Worm (Caenorhabditis elegans) whole organism, L4 larva: ENCODE data around the gene clec-21.

Experiments
- F10B5.3 ChIP-seq: sonication (generic microtip); optimal IDR thresholded peaks from 2 replicates; lab custom pipeline; 2016; ENCODE audit warnings: mild to moderate bottlenecking, missing genetic modification characterization, missing compliant biosample characterization
- F49E8.2 ChIP-seq: sonication (generic microtip); optimal IDR thresholded peaks from 2 replicates; lab custom pipeline; 2016; ENCODE audit warnings: missing compliant biosample characterization, mild to moderate bottlenecking, missing genetic modification characterization, borderline replicate concordance
- R02D3.7 ChIP-seq: fragments of 150-350 bp; sonication (generic microtip); optimal IDR thresholded peaks from 3 replicates; lab custom pipeline; 2014; ENCODE audit warnings: missing biosample characterization, missing genetic modification characterization
- T20F7.1 ChIP-seq: fragments of 200-800 bp; sonication (Bioruptor generic); optimal IDR thresholded peaks from 2 replicates; lab custom pipeline; 2018; ENCODE audit warnings: mild to moderate bottlenecking, missing genetic modification characterization, missing compliant biosample characterization
- Y48G9A.11 ChIP-seq: fragments of 200-800 bp; sonication (Bioruptor generic); IDR thresholded peaks from 2 replicates; pipeline ENCODE4 v1.3.6; 2022; ENCODE audit warnings: missing genetic modification reagents, missing genetic modification characterization, missing compliant biosample characterization
- Y5F2A.4 ChIP-seq: fragments of 200-800 bp; sonication (Bioruptor generic); optimal IDR thresholded peaks from 2 replicates; lab custom pipeline; 2018; ENCODE audit warnings: mild to moderate bottlenecking, missing genetic modification characterization, missing compliant biosample characterization
- ama-1 ChIP-seq: fragments of 150-350 bp; optimal IDR thresholded peaks from 2 replicates; lab custom pipeline; 2014; ENCODE audit warnings: inconsistent platforms, mixed read lengths
- attf-4 ChIP-seq: sonication (generic microtip); optimal IDR thresholded peaks from 3 replicates; lab custom pipeline; 2017; ENCODE audit warnings: missing biosample characterization, missing genetic modification characterization
- ceh-28 ChIP-seq: fragments of 150-350 bp; optimal IDR thresholded peaks from 2 replicates; lab custom pipeline; 2014; ENCODE audit warnings: missing biosample characterization, missing genetic modification reagents, missing genetic modification characterization
- ceh-32 ChIP-seq: sonication (generic microtip); optimal IDR thresholded peaks from 2 replicates; lab custom pipeline; 2016; ENCODE audit warnings: mild to moderate bottlenecking, missing genetic modification characterization, missing compliant biosample characterization; ENCODE audit not compliant: poor library complexity
- daf-16 ChIP-seq, 3 experiments: sonication (generic microtip); optimal IDR thresholded peaks; 2 replicates each; lab custom pipeline; 2016 to 2017; ENCODE audit warnings: missing genetic modification characterization in 3 of 3, missing genetic modification reagents in 3 of 3, mild to moderate bottlenecking in 2 of 3, missing compliant biosample characterization in 2 of 3, missing biosample characterization in 1 of 3, moderate library complexity in 1 of 3
- dmd-6 ChIP-seq: fragments of 200-800 bp; sonication (Bioruptor generic); IDR thresholded peaks from 2 replicates; pipeline ENCODE4 v1.3.6; 2022; ENCODE audit warnings: missing genetic modification reagents, missing genetic modification characterization, missing compliant biosample characterization
- gei-8 ChIP-seq: fragments of 200-800 bp; sonication (Bioruptor generic); optimal IDR thresholded peaks from 2 replicates; lab custom pipeline; 2018; ENCODE audit warnings: mild to moderate bottlenecking, missing genetic modification characterization, missing compliant biosample characterization
- hlh-30 ChIP-seq: sonication (generic microtip); optimal IDR thresholded peaks from 2 replicates; lab custom pipeline; 2017; ENCODE audit warnings: antibody characterized with exemption, mild to moderate bottlenecking, missing genetic modification characterization, missing compliant biosample characterization; ENCODE audit not compliant: insufficient read depth
- hmg-1.1 ChIP-seq: fragments of 200-800 bp; sonication (Bioruptor generic); IDR thresholded peaks from 2 replicates; pipeline ENCODE4 v1.3.6; 2022; ENCODE audit warnings: missing genetic modification reagents, missing genetic modification characterization, missing compliant biosample characterization
- lin-39 ChIP-seq: fragments of 150-350 bp; optimal IDR thresholded peaks from 2 replicates; lab custom pipeline; 2014; ENCODE audit warnings: missing biosample characterization, missing genetic modification reagents, missing genetic modification characterization
- madf-9 ChIP-seq: fragments of 200-800 bp; sonication (Bioruptor generic); conservative IDR thresholded peaks from 2 replicates; pipeline ENCODE4 v1.3.6; 2022; ENCODE audit warnings: missing genetic modification reagents, missing genetic modification characterization, missing compliant biosample characterization
- mep-1 ChIP-seq: fragments of 150-350 bp; sonication (generic microtip); optimal IDR thresholded peaks from 3 replicates; lab custom pipeline; 2014; ENCODE audit warnings: missing biosample characterization, missing genetic modification characterization
- mes-2 ChIP-seq: sonication (generic microtip); optimal IDR thresholded peaks from 2 replicates; lab custom pipeline; 2016; ENCODE audit warnings: missing genotype, mild to moderate bottlenecking, missing genetic modification characterization, missing compliant biosample characterization; ENCODE audit not compliant: poor library complexity, severe bottlenecking
- mxl-3 ChIP-seq: fragments of 200-800 bp; sonication (Bioruptor generic); optimal IDR thresholded peaks from 2 replicates; lab custom pipeline; 2018; ENCODE audit warnings: mild to moderate bottlenecking, missing genetic modification characterization, missing compliant biosample characterization
- nhr-111 ChIP-seq: fragments of 200-800 bp; sonication (Bioruptor generic); optimal IDR thresholded peaks from 2 replicates; lab custom pipeline; 2018; ENCODE audit warnings: mild to moderate bottlenecking, missing genetic modification characterization, missing compliant biosample characterization
- nhr-237 ChIP-seq: sonication (generic microtip); optimal IDR thresholded peaks from 2 replicates; lab custom pipeline; 2017; ENCODE audit warnings: missing biosample characterization, missing genetic modification characterization
- nhr-25 ChIP-seq: sonication (generic microtip); optimal IDR thresholded peaks from 2 replicates; lab custom pipeline; 2017; ENCODE audit warnings: missing genetic modification characterization, mild to moderate bottlenecking, missing compliant biosample characterization, antibody characterized with exemption, moderate library complexity, borderline replicate concordance; ENCODE audit not compliant: insufficient read depth
- nhr-28 ChIP-seq: fragments of 150-350 bp; optimal IDR thresholded peaks from 2 replicates; lab custom pipeline; 2014; ENCODE audit warnings: missing biosample characterization, missing genetic modification characterization
- nhr-42 ChIP-seq: fragments of 200-800 bp; sonication (Bioruptor generic); IDR thresholded peaks from 2 replicates; pipeline ENCODE4 v1.3.6; 2022; ENCODE audit warnings: missing genetic modification characterization, missing compliant biosample characterization
- nhr-48 ChIP-seq: sonication (generic microtip); optimal IDR thresholded peaks from 2 replicates; lab custom pipeline; 2016; ENCODE audit warnings: mild to moderate bottlenecking, missing genetic modification characterization, missing compliant biosample characterization
- php-3 ChIP-seq: fragments of 200-800 bp; sonication (Bioruptor generic); IDR thresholded peaks from 2 replicates; pipeline ENCODE4 v1.3.6; 2022; ENCODE audit warnings: missing genetic modification reagents, missing genetic modification characterization, missing compliant biosample characterization
- rbr-2 ChIP-seq: sonication (generic microtip); optimal IDR thresholded peaks from 2 replicates; lab custom pipeline; 2016; ENCODE audit warnings: missing genotype, missing genetic modification characterization, missing compliant biosample characterization
- saeg-2 ChIP-seq: fragments of 200-800 bp; sonication (Bioruptor generic); IDR thresholded peaks from 2 replicates; pipeline ENCODE4 v1.3.6; 2022; ENCODE audit warnings: missing genetic modification reagents, missing genetic modification characterization, missing compliant biosample characterization
- sdz-12 ChIP-seq: fragments of 200-800 bp; sonication (Bioruptor generic); optimal IDR thresholded peaks from 2 replicates; lab custom pipeline; 2018; ENCODE audit warnings: mild to moderate bottlenecking, missing genetic modification characterization, missing compliant biosample characterization
- snpc-4 ChIP-seq: fragments of 150-350 bp; optimal IDR thresholded peaks from 2 replicates; lab custom pipeline; 2014; ENCODE audit warnings: missing biosample characterization, missing genetic modification characterization
- spr-1 ChIP-seq: sonication (generic microtip); optimal IDR thresholded peaks from 2 replicates; lab custom pipeline; 2016; ENCODE audit warnings: mild to moderate bottlenecking, missing genetic modification characterization, missing compliant biosample characterization
- unc-130 ChIP-seq: sonication (generic microtip); optimal IDR thresholded peaks from 2 replicates; lab custom pipeline; 2016; ENCODE audit warnings: missing genetic modification reagents, missing genetic modification characterization, missing compliant biosample characterization
- vab-7 ChIP-seq: fragments of 200-800 bp; sonication (Bioruptor generic); IDR thresholded peaks from 2 replicates; pipeline ENCODE4 v1.3.6; 2022; ENCODE audit warnings: missing genetic modification reagents, missing genetic modification characterization, missing compliant biosample characterization
- zag-1 ChIP-seq: fragments of 150-350 bp; optimal IDR thresholded peaks from 2 replicates; lab custom pipeline; 2014; ENCODE audit warnings: missing biosample characterization, missing genetic modification characterization
- ztf-11 ChIP-seq: fragments of 150-350 bp; optimal IDR thresholded peaks from 2 replicates; lab custom pipeline; 2014; ENCODE audit warnings: missing biosample characterization, missing genetic modification characterization

clec-21 gene

DNA sequence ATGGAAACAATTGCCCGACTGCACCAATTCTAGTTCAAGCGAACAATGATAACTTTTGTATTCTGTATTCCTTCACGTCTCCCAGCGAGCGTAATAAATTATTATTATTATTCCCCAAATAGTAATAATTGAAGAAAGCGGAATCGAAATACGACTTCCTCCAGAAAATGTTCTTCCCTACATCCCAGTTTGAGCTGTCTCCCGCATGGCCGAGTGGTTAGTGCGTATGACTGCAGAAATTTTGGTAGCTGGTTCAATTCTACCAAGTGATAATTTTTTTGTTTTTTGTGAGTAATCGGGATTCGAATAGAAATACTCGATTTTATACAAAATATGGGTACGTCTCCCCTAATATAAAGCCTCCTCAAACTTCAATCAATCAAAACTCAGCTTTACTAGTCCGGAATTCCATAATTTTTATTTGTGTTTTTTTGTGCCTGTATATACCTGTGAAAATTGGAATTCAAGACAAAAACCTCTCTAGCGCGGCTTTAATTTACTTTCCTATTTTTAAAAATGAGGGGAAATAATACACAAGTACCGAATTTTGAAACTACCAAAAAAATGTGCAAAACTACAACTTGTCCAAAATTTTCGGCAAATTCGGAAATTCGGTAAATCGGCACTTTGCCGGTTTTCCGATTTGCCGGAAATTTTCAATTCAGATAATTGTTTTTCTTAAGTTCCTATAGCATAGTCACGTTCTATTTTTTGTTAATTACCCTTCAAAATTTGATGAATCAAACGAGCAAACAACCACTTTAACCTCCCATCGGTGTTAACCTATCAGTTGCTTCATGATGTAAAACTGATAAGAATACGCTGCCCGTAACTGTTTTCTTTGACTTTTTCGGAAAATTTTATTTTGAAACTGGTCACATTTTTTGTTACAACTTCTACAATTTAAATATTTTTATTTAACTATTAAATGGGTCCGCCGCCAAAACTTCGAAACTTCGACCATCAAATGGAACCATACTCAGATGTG, 13.4 kb upstream of the clec-21 start, which contains the start of gene bath-46 (continued):
- TF ChIP-seq hlh-30 (tag; lab: Kevin White, UChicago) (no peak), spr-1 (tag; lab: Kevin White, UChicago) (no peak), Y48G9A.11 (GFP tag; lab: Robert Waterston, UW) (no peak), F10B5.3 (no peak), nhr-237 (tag; lab: Kevin White, UChicago) (no peak), ztf-11 (tag; lab: Kevin White, UChicago) (no peak)

DNA sequence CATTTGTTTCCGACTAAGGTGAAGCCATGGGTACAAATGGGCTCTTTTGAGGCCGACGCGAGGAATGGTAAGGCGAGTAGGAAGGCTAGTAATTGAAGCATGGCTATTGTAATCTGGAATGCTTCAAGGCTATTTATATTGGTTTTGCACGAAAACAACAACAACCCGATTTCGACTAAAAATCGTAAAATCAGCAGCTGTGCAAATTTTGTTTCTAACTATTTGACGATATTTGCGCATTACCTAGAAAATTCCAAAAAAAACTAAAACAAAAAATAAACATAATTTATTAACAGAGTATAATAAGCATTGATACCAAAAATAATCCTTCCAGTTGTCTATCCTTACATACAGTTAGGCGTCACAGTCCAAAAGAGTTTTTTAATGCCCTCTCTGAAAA, 11.1 kb upstream of the clec-21 start, which contains the start of gene clec-20:
Gene clec-20 (minus strand): TSS at position 101 of the 400 bp plus-strand sequence.
- TF ChIP-seq unc-130 (GFP tag; lab: Kevin White, UChicago) (no peak), sdz-12 (no peak), zag-1 (no peak), hmg-1.1 (GFP tag; lab: Robert Waterston, UW) (no peak), dmd-6 (no peak), gei-8 (GFP tag; lab: Kevin White, UChicago) (no peak), saeg-2 (GFP tag; lab: Robert Waterston, UW) (no peak), rbr-2 (tag; lab: Kevin White, UChicago) (no peak), F49E8.2 (no peak), ama-1 (lab: Kevin White, UChicago) (no peak), lin-39 (tag; lab: Kevin White, UChicago) (no peak), nhr-42 (no peak), madf-9 (no peak), F10B5.3 (no peak), Y5F2A.4 (no peak)

DNA sequence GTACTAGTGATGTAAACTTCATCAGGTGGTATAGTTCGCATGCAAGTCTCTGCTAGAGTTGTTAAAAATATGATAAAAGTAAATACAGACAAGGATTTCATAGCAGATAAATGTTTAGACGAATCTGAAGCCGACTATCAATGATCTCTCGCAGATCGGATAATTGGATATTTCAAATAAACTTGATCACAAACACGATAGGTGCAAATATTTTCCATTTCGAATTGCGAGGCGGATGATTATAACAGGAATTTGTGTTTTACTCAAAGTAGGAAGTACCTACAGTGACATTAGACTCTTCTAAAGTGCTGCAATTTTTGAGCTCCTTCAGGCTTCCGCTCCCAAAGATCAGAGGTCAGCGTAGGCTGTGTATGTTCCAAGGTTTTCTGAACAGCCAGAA, 5.8 kb upstream of the clec-21 start, which contains the start of gene T07H3.7:
Gene T07H3.7 (minus strand): TSS at position 101 of the 400 bp plus-strand sequence.
- TF ChIP-seq attf-4 (tag; lab: Kevin White, UChicago), result no peak
- no peak for TF ChIP-seq ceh-32 (tag; lab: Kevin White, UChicago)
- TF ChIP-seq nhr-111 (GFP tag; lab: Kevin White, UChicago), result no peak
- no peak for TF ChIP-seq T20F7.1
- TF ChIP-seq nhr-25 (tag; lab: Kevin White, UChicago), result no peak
- no peak for TF ChIP-seq mep-1
- no peak for TF ChIP-seq lin-39 (tag; lab: Kevin White, UChicago)
- TF ChIP-seq ceh-28, result no peak
- no peak for TF ChIP-seq mes-2 (tag; lab: Kevin White, UChicago)
- no peak for TF ChIP-seq daf-16 (GFP tag; optimal IDR thresholded peaks at IDR 0.05; lab: Kevin White, UChicago)
- no peak for TF ChIP-seq daf-16 (tag; optimal IDR thresholded peaks at IDR 0.05; lab: Kevin White, UChicago)
- no peak for TF ChIP-seq Y5F2A.4
- TF ChIP-seq nhr-28, result no peak
- TF ChIP-seq R02D3.7 (tag; lab: Kevin White, UChicago), result no peak
- TF ChIP-seq nhr-48, result no peak
- TF ChIP-seq php-3 (GFP tag; lab: Robert Waterston, UW), result no peak
- TF ChIP-seq mxl-3, result no peak
- no peak for TF ChIP-seq vab-7
- TF ChIP-seq spr-1 (tag; lab: Kevin White, UChicago), result no peak
- no peak for TF ChIP-seq snpc-4 (tag; lab: Kevin White, UChicago)
- TF ChIP-seq, all 104 proteins: peak for 0
